Worm (Caenorhabditis elegans) whole organism, L1 larva: ENCODE results near the gene clh-2.

Experiments
- C04F5.9 ChIP-seq: sonication (generic microtip); optimal IDR thresholded peaks from 2 replicates; lab custom pipeline; 2016; ENCODE audit warnings: missing genetic modification characterization, missing compliant biosample characterization
- F16B12.6 ChIP-seq: fragments of 150-350 bp; optimal IDR thresholded peaks from 2 replicates; lab custom pipeline; 2014; ENCODE audit warnings: missing biosample characterization, missing genetic modification characterization
- aha-1 ChIP-seq: fragments of 150-350 bp; optimal IDR thresholded peaks from 2 replicates; lab custom pipeline; 2014; ENCODE audit warnings: missing biosample characterization, missing genetic modification characterization
- ama-1 ChIP-seq: fragments of 150-350 bp; optimal IDR thresholded peaks from 2 replicates; lab custom pipeline; 2014
- blmp-1 ChIP-seq: fragments of 150-350 bp; optimal IDR thresholded peaks from 2 replicates; lab custom pipeline; 2014; ENCODE audit warnings: missing biosample characterization, missing genetic modification characterization
- ceh-8 ChIP-seq: fragments of 200-800 bp; sonication (Bioruptor generic); optimal IDR thresholded peaks from 2 replicates; lab custom pipeline; 2018; ENCODE audit warnings: mild to moderate bottlenecking, missing genetic modification characterization, moderate library complexity, missing compliant biosample characterization
- ceh-82 ChIP-seq, 3 experiments: fragments of 150-350 bp in 1 of 3; sonication (generic microtip) in 2 of 3; optimal IDR thresholded peaks; 2 replicates each; lab custom pipeline; 2014 to 2017; ENCODE audit warnings: missing biosample characterization in 3 of 3, missing genetic modification characterization in 3 of 3
- ceh-88 ChIP-seq: fragments of 200-800 bp; sonication (Bioruptor generic); IDR thresholded peaks from 2 replicates; pipeline ENCODE4 v1.3.6; 2022; ENCODE audit warnings: missing genetic modification characterization, missing compliant biosample characterization
- ceh-90 ChIP-seq: sonication (generic microtip); optimal IDR thresholded peaks from 2 replicates; lab custom pipeline; 2016; ENCODE audit warnings: missing genetic modification characterization, missing compliant biosample characterization
- ces-1 ChIP-seq: fragments of 150-350 bp; optimal IDR thresholded peaks from 2 replicates; lab custom pipeline; 2014; ENCODE audit warnings: missing biosample characterization, missing genetic modification reagents, missing genetic modification characterization
- egl-13 ChIP-seq: sonication (generic microtip); optimal IDR thresholded peaks from 2 replicates; lab custom pipeline; 2016; ENCODE audit warnings: missing genotype, missing genetic modification reagents, missing genetic modification characterization, missing compliant biosample characterization
- egl-27 ChIP-seq, 2 experiments: fragments of 150-350 bp in 1 of 2; sonication (generic microtip); optimal IDR thresholded peaks; 3 replicates each; lab custom pipeline; 2017 to 2018; ENCODE audit warnings: missing biosample characterization in 2 of 2, missing genetic modification characterization in 2 of 2, missing genetic modification reagents in 2 of 2
- elt-3 ChIP-seq, 6 experiments: fragments of 150-350 bp in 1 of 6; sonication (generic microtip); optimal IDR thresholded peaks; 2 replicates each; lab custom pipeline; 2017 to 2018; ENCODE audit warnings: missing biosample characterization in 6 of 6, missing genetic modification characterization in 6 of 6, inconsistent platforms in 1 of 6
- fkh-10 ChIP-seq: sonication (generic microtip); optimal IDR thresholded peaks from 2 replicates; lab custom pipeline; 2017; ENCODE audit warnings: missing biosample characterization, missing genetic modification reagents, missing genetic modification characterization
- fkh-4 ChIP-seq: sonication (generic microtip); optimal IDR thresholded peaks from 2 replicates; lab custom pipeline; 2016; ENCODE audit warnings: missing compliant biosample characterization, missing genetic modification characterization, borderline replicate concordance
- fkh-8 ChIP-seq: sonication (generic microtip); optimal IDR thresholded peaks from 2 replicates; lab custom pipeline; 2016; ENCODE audit warnings: mild to moderate bottlenecking, missing genetic modification characterization, missing compliant biosample characterization
- fos-1 ChIP-seq: fragments of 150-350 bp; optimal IDR thresholded peaks from 2 replicates; lab custom pipeline; 2014; ENCODE audit warnings: missing biosample characterization, missing genetic modification characterization
- hlh-17 ChIP-seq: fragments of 200-800 bp; sonication (Bioruptor generic); optimal IDR thresholded peaks from 2 replicates; lab custom pipeline; 2018; ENCODE audit warnings: missing genetic modification characterization, mild to moderate bottlenecking, missing compliant biosample characterization, moderate library complexity, borderline replicate concordance
- irx-1 ChIP-seq: sonication (generic microtip); optimal IDR thresholded peaks from 2 replicates; lab custom pipeline; 2016; ENCODE audit warnings: missing genetic modification characterization, missing compliant biosample characterization
- isw-1 ChIP-seq: fragments of 200-800 bp; sonication (Bioruptor generic); IDR thresholded peaks from 2 replicates; pipeline ENCODE4 v1.3.6; 2022; ENCODE audit warnings: missing genetic modification characterization, missing compliant biosample characterization
- jun-1 ChIP-seq: fragments of 150-350 bp; optimal IDR thresholded peaks from 2 replicates; lab custom pipeline; 2014; ENCODE audit warnings: missing biosample characterization, missing genetic modification reagents, missing genetic modification characterization
- lin-13 ChIP-seq: fragments of 150-350 bp; optimal IDR thresholded peaks from 2 replicates; lab custom pipeline; 2014; ENCODE audit warnings: missing biosample characterization, missing genetic modification reagents, missing genetic modification characterization
- lin-14 ChIP-seq: fragments of 200-800 bp; sonication (Bioruptor generic); optimal IDR thresholded peaks from 2 replicates; lab custom pipeline; 2018; ENCODE audit warnings: mild to moderate bottlenecking, missing genetic modification characterization, moderate library complexity, missing compliant biosample characterization
- lin-35 ChIP-seq, 2 experiments: fragments of 150-350 bp; optimal IDR thresholded peaks; 2 replicates each; lab custom pipeline; 2014; ENCODE audit warnings: missing biosample characterization in 2 of 2, missing genetic modification characterization in 2 of 2, missing genetic modification reagents in 2 of 2
- lin-39 ChIP-seq: fragments of 150-350 bp; optimal IDR thresholded peaks from 2 replicates; lab custom pipeline; 2014; ENCODE audit warnings: missing biosample characterization, missing genetic modification reagents, missing genetic modification characterization
- lir-3 ChIP-seq: sonication (generic microtip); optimal IDR thresholded peaks from 2 replicates; lab custom pipeline; 2016; ENCODE audit warnings: mild to moderate bottlenecking, missing genetic modification characterization, moderate library complexity, missing compliant biosample characterization; ENCODE audit not compliant: poor library complexity
- lsy-2 ChIP-seq, 2 experiments: fragments of 150-350 bp; optimal IDR thresholded peaks; 2 replicates each; lab custom pipeline; 2014; ENCODE audit warnings: missing biosample characterization in 2 of 2, missing genetic modification characterization in 2 of 2
- mab-9 ChIP-seq: fragments of 200-800 bp; sonication (Bioruptor generic); IDR thresholded peaks from 2 replicates; pipeline ENCODE4 v1.3.6; 2022; ENCODE audit warnings: missing genetic modification reagents, missing genetic modification characterization, missing compliant biosample characterization
- mef-2 ChIP-seq: fragments of 150-350 bp; optimal IDR thresholded peaks from 2 replicates; lab custom pipeline; 2014; ENCODE audit warnings: missing biosample characterization, missing genetic modification characterization
- mep-1 ChIP-seq: fragments of 150-350 bp; optimal IDR thresholded peaks from 2 replicates; lab custom pipeline; 2014; ENCODE audit warnings: missing biosample characterization, missing genetic modification characterization
- nhr-12 ChIP-seq: sonication (generic microtip); optimal IDR thresholded peaks from 2 replicates; lab custom pipeline; 2017; ENCODE audit warnings: missing biosample characterization, missing genetic modification characterization
- nhr-19 ChIP-seq: fragments of 200-800 bp; sonication (Bioruptor generic); conservative IDR thresholded peaks from 2 replicates; pipeline ENCODE4 v1.3.6; 2022; ENCODE audit warnings: missing genetic modification characterization, missing compliant biosample characterization
- nhr-20 ChIP-seq: sonication (generic microtip); optimal IDR thresholded peaks from 2 replicates; lab custom pipeline; 2016; ENCODE audit warnings: mild to moderate bottlenecking, missing genetic modification characterization, missing compliant biosample characterization
- nhr-237 ChIP-seq: fragments of 150-350 bp; optimal IDR thresholded peaks from 2 replicates; lab custom pipeline; 2014; ENCODE audit warnings: missing biosample characterization, missing genetic modification characterization
- nhr-28 ChIP-seq: fragments of 150-350 bp; optimal IDR thresholded peaks from 2 replicates; lab custom pipeline; 2014; ENCODE audit warnings: missing biosample characterization, missing genetic modification characterization
- nhr-71 ChIP-seq: sonication (generic microtip); optimal IDR thresholded peaks from 2 replicates; lab custom pipeline; 2016; ENCODE audit warnings: mild to moderate bottlenecking, missing genetic modification characterization, moderate library complexity, missing compliant biosample characterization
- nhr-77 ChIP-seq: fragments of 150-350 bp; optimal IDR thresholded peaks from 2 replicates; lab custom pipeline; 2014; ENCODE audit warnings: missing biosample characterization, missing genetic modification characterization
- nhr-84 ChIP-seq: sonication (generic microtip); optimal IDR thresholded peaks from 2 replicates; lab custom pipeline; 2017; ENCODE audit warnings: missing biosample characterization, missing genetic modification characterization
- nhr-85 ChIP-seq: sonication (generic microtip); peaks from one replicate; lab custom pipeline; 2016; ENCODE audit warnings: missing genetic modification characterization, inconsistent platforms, missing compliant biosample characterization
- nhr-90 ChIP-seq: sonication (generic microtip); optimal IDR thresholded peaks from 2 replicates; lab custom pipeline; 2016; ENCODE audit warnings: mild to moderate bottlenecking, missing genetic modification characterization, missing compliant biosample characterization; ENCODE audit not compliant: poor library complexity
- pag-3 ChIP-seq: sonication (generic microtip); optimal IDR thresholded peaks from 2 replicates; lab custom pipeline; 2017; ENCODE audit warnings: missing genetic modification characterization, mild to moderate bottlenecking, missing compliant biosample characterization, antibody characterized with exemption, borderline replicate concordance; ENCODE audit not compliant: insufficient read depth
- pax-3 ChIP-seq: fragments of 200-800 bp; sonication (Bioruptor generic); optimal IDR thresholded peaks from 2 replicates; lab custom pipeline; 2018; ENCODE audit warnings: mild to moderate bottlenecking, missing genetic modification characterization, moderate library complexity, missing compliant biosample characterization
- skn-1 ChIP-seq: fragments of 150-350 bp; optimal IDR thresholded peaks from 2 replicates; lab custom pipeline; 2014; ENCODE audit warnings: missing biosample characterization, missing genetic modification characterization
- snu-23 ChIP-seq: sonication (generic microtip); optimal IDR thresholded peaks from 2 replicates; lab custom pipeline; 2016; ENCODE audit warnings: missing genetic modification characterization, missing compliant biosample characterization
- sptf-1 ChIP-seq: fragments of 150-350 bp; optimal IDR thresholded peaks from 2 replicates; lab custom pipeline; 2014; ENCODE audit warnings: missing biosample characterization, missing genetic modification characterization
- swsn-7 ChIP-seq: sonication (generic microtip); optimal IDR thresholded peaks from 2 replicates; lab custom pipeline; 2016; ENCODE audit warnings: missing genetic modification characterization, missing compliant biosample characterization
- tbx-2 ChIP-seq: sonication (generic microtip); optimal IDR thresholded peaks from 2 replicates; lab custom pipeline; 2016; ENCODE audit warnings: missing genetic modification characterization, missing compliant biosample characterization
- tlp-1 ChIP-seq: fragments of 150-350 bp; optimal IDR thresholded peaks from 2 replicates; lab custom pipeline; 2014; ENCODE audit warnings: missing biosample characterization, missing genetic modification characterization
- unc-130 ChIP-seq: fragments of 150-350 bp; optimal IDR thresholded peaks from 2 replicates; lab custom pipeline; 2017; ENCODE audit warnings: missing biosample characterization, missing genetic modification characterization, inconsistent platforms
- unc-86 ChIP-seq: sonication (generic microtip); optimal IDR thresholded peaks from 2 replicates; lab custom pipeline; 2016; ENCODE audit warnings: missing genetic modification characterization, missing compliant biosample characterization
- vab-15 ChIP-seq: sonication (generic microtip); optimal IDR thresholded peaks from 2 replicates; lab custom pipeline; 2017; ENCODE audit warnings: missing genotype, mild to moderate bottlenecking, missing genetic modification characterization, missing compliant biosample characterization
- xbp-1 ChIP-seq: sonication (generic microtip); optimal IDR thresholded peaks from 2 replicates; lab custom pipeline; 2016; ENCODE audit warnings: missing genetic modification characterization, missing compliant biosample characterization
- zag-1 ChIP-seq: fragments of 150-350 bp; optimal IDR thresholded peaks from 2 replicates; lab custom pipeline; 2014; ENCODE audit warnings: missing biosample characterization, missing genetic modification characterization
- ztf-11 ChIP-seq, 2 experiments: sonication (generic microtip); optimal IDR thresholded peaks; 2 replicates each; lab custom pipeline; 2016 to 2017; ENCODE audit warnings: missing genetic modification characterization in 2 of 2, missing biosample characterization in 1 of 2, missing compliant biosample characterization in 1 of 2

The clh-2 gene

DNA sequence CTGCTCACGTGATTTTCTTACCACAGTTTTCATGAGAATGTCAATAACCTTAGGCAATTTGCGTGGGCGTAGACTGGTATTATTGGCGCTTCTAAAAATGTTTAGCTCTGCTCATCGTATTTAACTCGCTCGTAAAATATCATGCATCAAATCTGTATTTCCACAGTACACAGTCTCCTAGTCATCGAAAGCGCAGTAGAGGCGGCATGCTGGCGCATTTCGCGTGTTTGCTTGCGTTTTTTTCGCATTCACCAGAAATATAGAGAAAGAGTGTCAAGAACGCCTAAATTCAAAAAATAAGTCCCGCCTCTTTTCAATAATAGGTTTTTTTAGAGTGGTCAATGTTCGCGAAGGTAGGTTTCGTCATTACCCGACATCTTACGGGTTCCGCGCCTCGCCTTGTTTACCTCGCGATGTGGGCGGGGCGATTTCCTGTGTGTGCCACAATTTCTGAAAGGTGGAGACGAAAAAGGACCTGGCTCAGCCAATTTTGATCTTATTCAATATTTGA lies 25.0 kb downstream of the clh-2 start (continued):
- TF ChIP-seq lin-14 (GFP tag; lab: Kevin White, UChicago) (peak; percentile 66), mep-1 (tag; lab: Kevin White, UChicago) (no peak), irx-1 (tag; lab: Kevin White, UChicago) (no peak), ztf-11 (tag; optimal IDR thresholded peaks at IDR 0.05; lab: Kevin White, UChicago) (no peak), nhr-237 (tag; lab: Kevin White, UChicago) (no peak), fos-1 (no peak), fkh-10 (GFP tag; lab: Kevin White, UChicago) (no peak), ceh-88 (GFP tag; lab: Robert Waterston, UW) (no peak), tlp-1 (no peak), unc-130 (tag; lab: Kevin White, UChicago) (no peak), tbx-2 (tag; lab: Kevin White, UChicago) (no peak), egl-27 (tag; optimal IDR thresholded peaks at IDR 0.05; lab: Kevin White, UChicago) (no peak), isw-1 (GFP tag; lab: Robert Waterston, UW) (no peak), nhr-84 (tag; lab: Kevin White, UChicago) (no peak), unc-86 (tag; lab: Kevin White, UChicago) (no peak), nhr-12 (tag; lab: Kevin White, UChicago) (no peak), pag-3 (tag; lab: Kevin White, UChicago) (no peak), ama-1 (peak; percentile 82), snu-23 (GFP tag; lab: Kevin White, UChicago) (peak; percentile 32), lin-35 (GFP tag; optimal IDR thresholded peaks at IDR 0.05; lab: Kevin White, UChicago) (no peak), mef-2 (tag; lab: Kevin White, UChicago) (no peak), egl-13 (tag; lab: Kevin White, UChicago) (no peak), vab-15 (no peak), ceh-90 (tag; lab: Kevin White, UChicago) (no peak), F16B12.6 (tag; lab: Kevin White, UChicago) (no peak), fkh-8 (tag; lab: Kevin White, UChicago) (no peak), lir-3 (tag; lab: Kevin White, UChicago) (no peak), nhr-71 (tag; lab: Kevin White, UChicago) (peak; percentile 69), ces-1 (GFP tag; lab: Kevin White, UChicago) (no peak), lin-13 (GFP tag; lab: Kevin White, UChicago) (peak; percentile 1), pax-3 (tag; lab: Kevin White, UChicago) (no peak), nhr-77 (tag; lab: Kevin White, UChicago) (peak; percentile 16), nhr-28 (tag; lab: Kevin White, UChicago) (no peak), swsn-7 (peak; percentile 42), xbp-1 (tag; lab: Kevin White, UChicago) (no peak), nhr-20 (peak; percentile 52), C04F5.9 (tag; lab: Kevin White, UChicago) (no peak), ceh-8 (GFP tag; lab: Kevin White, UChicago) (no peak), nhr-85 (tag; lab: Kevin White, UChicago) (peak; percentile 88), blmp-1 (tag; lab: Kevin White, UChicago) (no peak), skn-1 (tag; lab: Kevin White, UChicago) (no peak), aha-1 (tag; lab: Kevin White, UChicago) (no peak), sptf-1 (no peak), lsy-2 (tag; optimal IDR thresholded peaks at IDR 0.05; lab: Kevin White, UChicago) (peak in 1 of 2 experiments; percentile 14), nhr-90 (tag; lab: Kevin White, UChicago) (peak; percentile 69), hlh-17 (no peak), elt-3 (tag; optimal IDR thresholded peaks at IDR 0.05; lab: Kevin White, UChicago) (peak in 1 of 6 experiments; percentile 31), ceh-82 (tag; optimal IDR thresholded peaks at IDR 0.05; lab: Kevin White, UChicago) (no peak), fkh-4 (tag; lab: Kevin White, UChicago) (no peak), mab-9 (GFP tag; lab: Robert Waterston, UW) (no peak), jun-1 (tag; lab: Kevin White, UChicago) (no peak), nhr-19 (GFP tag; lab: Robert Waterston, UW) (peak; percentile 60), zag-1 (tag; lab: Kevin White, UChicago) (no peak), lin-39 (peak; percentile 34)
